ENCODE assay signal across 1 fruit fly cellular context in the genomic region with DNA sequence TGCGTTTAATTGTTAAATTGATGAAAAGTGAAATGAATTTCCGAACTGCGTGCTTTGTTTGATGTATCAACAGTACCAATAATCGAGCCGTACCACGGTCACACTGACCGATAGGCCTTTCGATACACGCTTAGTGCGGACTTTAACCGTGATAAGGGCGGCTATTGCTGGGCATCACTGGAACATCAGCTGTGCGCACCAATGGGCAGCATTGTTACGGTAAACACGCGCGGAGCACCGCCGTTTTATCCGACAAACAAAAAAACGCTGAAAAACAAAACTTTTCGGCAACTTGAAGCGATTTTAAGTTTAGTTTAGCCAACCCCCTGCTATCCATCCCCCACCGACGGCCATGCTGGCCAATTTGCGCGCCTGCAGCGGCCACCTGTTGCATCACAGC.
TF ChIP-seq lines count a peak whose summit lies in the region.

A gene (minus strand): TSS at position 84 of the 400 bp plus-strand sequence.
A gene (plus strand): TSS at position 220 of the 400 bp plus-strand sequence.

TF ChIP-seq in whole organism, embryonic, 481 proteins besides CTCF, POLR2A, EP300 and RAD21 (continued from another document):
- TF ChIP-seq Adf1 (GFP tag; IDR thresholded peaks at IDR 0.05; lab: Robert Waterston, UW) (0 out of 2 replicates have a peak, but pooled peaks have one; percentile 6), CG34376 (GFP tag; optimal IDR thresholded peaks at IDR 0.05; lab: Kevin White, UChicago) (peak; percentile 35), lab (GFP tag; optimal IDR thresholded peaks at IDR 0.05; lab: Kevin White, UChicago) (no peak), CG3065 (GFP tag; optimal IDR thresholded peaks at IDR 0.05; lab: Kevin White, UChicago) (no peak), fd3F (GFP tag; optimal IDR thresholded peaks at IDR 0.05; lab: Kevin White, UChicago) (no peak), kah (GFP tag; optimal IDR thresholded peaks at IDR 0.05; lab: Kevin White, UChicago) (peak; percentile 82), Med (GFP tag; lab: Kevin White, UChicago) (peak; percentile 89), ab (GFP tag; optimal IDR thresholded peaks at IDR 0.05; lab: Kevin White, UChicago) (no peak), Trl (optimal IDR thresholded peaks at IDR 0.05; lab: Kevin White, UChicago) (no peak), Trl (GFP tag; optimal IDR thresholded peaks at IDR 0.05; lab: Kevin White, UChicago) (no peak), br (optimal IDR thresholded peaks at IDR 0.05; lab: Kevin White, UChicago) (no peak), vfl (GFP tag; optimal IDR thresholded peaks at IDR 0.05; lab: Kevin White, UChicago) (no peak)
TF ChIP-seq in whole organism, embryonic: peak in this region for 101.
